Worm (Caenorhabditis elegans) whole organism, L3 larva: ENCODE data around the gene trpp-4.
A peak's percentile ranks its signal among the peaks of the same experiment; 100 is the strongest.

ENCODE experiments used
- aly-2 ChIP-seq: fragments of 150-350 bp; optimal IDR thresholded peaks from 2 replicates; lab custom pipeline; 2014; ENCODE audit warnings: missing biosample characterization, missing genetic modification characterization
- lin-15B ChIP-seq: fragments of 150-350 bp; optimal IDR thresholded peaks from 2 replicates; lab custom pipeline; 2014; ENCODE audit warnings: missing biosample characterization, missing genetic modification characterization
- lin-39 ChIP-seq: fragments of 150-350 bp; optimal IDR thresholded peaks from 2 replicates; lab custom pipeline; 2018; ENCODE audit warnings: missing biosample characterization, missing genetic modification reagents, missing genetic modification characterization
- nhr-12 ChIP-seq: fragments of 150-350 bp; optimal IDR thresholded peaks from 2 replicates; lab custom pipeline; 2014; ENCODE audit warnings: missing biosample characterization, missing genetic modification characterization
- nhr-28 ChIP-seq: fragments of 150-350 bp; optimal IDR thresholded peaks from 2 replicates; lab custom pipeline; 2014; ENCODE audit warnings: missing biosample characterization, missing genetic modification characterization
- nhr-76 ChIP-seq: fragments of 150-350 bp; sonication (generic microtip); optimal IDR thresholded peaks from 5 replicates; lab custom pipeline; 2014; ENCODE audit warnings: missing biosample characterization, missing genetic modification characterization
- pha-4 ChIP-seq: fragments of 150-350 bp; optimal IDR thresholded peaks from 2 replicates; lab custom pipeline; 2014; ENCODE audit warnings: missing biosample characterization, missing genetic modification reagents, missing genetic modification characterization
- unc-39 ChIP-seq: sonication (generic microtip); optimal IDR thresholded peaks from 4 replicates; lab custom pipeline; 2017; ENCODE audit warnings: missing biosample characterization, missing genetic modification characterization
- unc-62 ChIP-seq: fragments of 150-350 bp; sonication (generic microtip); optimal IDR thresholded peaks from 4 replicates; lab custom pipeline; 2014; ENCODE audit warnings: missing biosample characterization, missing genetic modification reagents, missing genetic modification characterization

DNA sequence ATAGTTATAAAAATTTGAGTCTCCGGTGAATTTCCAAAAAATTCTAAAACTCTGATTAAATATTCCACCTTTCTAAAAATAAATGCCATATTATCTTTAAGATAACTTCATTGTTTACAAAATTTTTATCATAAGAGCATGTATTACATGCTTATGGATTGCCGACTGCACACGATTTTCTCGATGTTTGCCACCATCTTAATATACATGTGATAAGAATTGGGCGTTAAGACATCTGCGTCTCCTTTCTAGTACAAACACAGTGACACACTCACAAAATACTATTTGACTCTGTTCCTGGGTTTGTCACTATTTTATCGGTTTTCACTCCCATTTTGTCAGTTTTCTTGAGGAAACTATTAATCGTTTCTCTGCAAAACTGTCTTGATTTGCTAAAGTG lies 43.0 kb downstream of the trpp-4 start:
- TF ChIP-seq nhr-28 (tag; lab: Kevin White, UChicago) = no peak
- TF ChIP-seq nhr-76 (tag; lab: Kevin White, UChicago) = no peak
- peak; percentile 89 for TF ChIP-seq pha-4 (tag; lab: Kevin White, UChicago)
- no peak for TF ChIP-seq aly-2 (tag; lab: Kevin White, UChicago)
- no peak for TF ChIP-seq lin-39 (tag; lab: Kevin White, UChicago)
- TF ChIP-seq lin-15B = no peak
- TF ChIP-seq unc-39 (tag; lab: Kevin White, UChicago) = no peak
- no peak for TF ChIP-seq nhr-12
- TF ChIP-seq unc-62 (GFP tag; lab: Kevin White, UChicago) = no peak
